Fruit fly (Drosophila melanogaster): ENCODE data around the gene CG32085.

The CG32085 gene

DNA sequence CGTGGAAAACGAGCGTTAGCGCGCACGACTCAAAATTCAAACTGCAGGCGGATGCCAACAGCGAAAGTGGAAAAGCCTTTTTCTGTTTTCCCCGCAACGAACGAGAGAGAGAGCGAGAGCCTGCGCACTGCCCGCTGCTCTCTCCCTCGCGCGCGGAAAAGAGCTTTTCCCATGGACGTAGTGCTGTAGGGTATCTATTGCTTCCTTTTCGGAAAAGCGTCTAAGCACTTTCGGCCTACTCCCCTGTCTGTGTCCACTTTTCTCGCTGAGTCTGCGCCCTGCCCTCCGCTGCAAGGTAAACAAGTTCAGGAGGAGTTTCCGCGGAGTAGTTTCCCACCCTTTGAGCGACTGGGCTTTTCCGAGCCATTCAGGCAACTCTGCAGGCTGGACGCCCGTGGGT is at the start of gene CG32085 (continued):
- TF ChIP-seq tna (GFP tag; IDR thresholded peaks at IDR 0.05; ENCODE audit: partially characterized antibody) (no peak), CoRest (tag; optimal IDR thresholded peaks at IDR 0.05) (peak; percentile 21), Bteb2 (GFP tag; optimal IDR thresholded peaks at IDR 0.05) (peak; percentile 20), Hr3 (GFP tag; optimal IDR thresholded peaks at IDR 0.05) (no peak), CG31441 (GFP tag; IDR thresholded peaks at IDR 0.05) (peak; percentile 24; the same call in 1 of the 2 replicates), CG2889 (GFP tag; IDR thresholded peaks at IDR 0.05) (0 out of 3 replicates have a peak, but pooled peaks have one; percentile 59), Fer1 (GFP tag; optimal IDR thresholded peaks at IDR 0.05) (peak; percentile 86), yki (optimal IDR thresholded peaks at IDR 0.05) (no peak), Dbx (GFP tag; IDR thresholded peaks at IDR 0.05) (peak; percentile 82; the same call in 2 of the 3 replicates), tup (GFP tag; optimal IDR thresholded peaks at IDR 0.05) (peak; percentile 27), toy (GFP tag; IDR thresholded peaks at IDR 0.05) (peak; percentile 55; the same call in 1 of the 2 replicates), sens-2 (GFP tag; IDR thresholded peaks at IDR 0.05) (no peak), vfl (GFP tag; optimal IDR thresholded peaks at IDR 0.05) (peak; percentile 24), Myb (GFP tag; optimal IDR thresholded peaks at IDR 0.05) (peak; percentile 53), fd96Cb (tag; optimal IDR thresholded peaks at IDR 0.05) (peak; percentile 11), luna (GFP tag; optimal IDR thresholded peaks at IDR 0.05) (no peak), CG4282 (GFP tag; optimal IDR thresholded peaks at IDR 0.05) (no peak), CG7786 (GFP tag; optimal IDR thresholded peaks at IDR 0.05) (peak; percentile 62), MTF-1 (GFP tag; optimal IDR thresholded peaks at IDR 0.05; ENCODE audit: borderline replicate concordance) (no peak), CG3163 (GFP tag; optimal IDR thresholded peaks at IDR 0.05) (peak; percentile 17), Ets97D (GFP tag; optimal IDR thresholded peaks at IDR 0.05) (peak; percentile 17), ftz-f1 (GFP tag; optimal IDR thresholded peaks at IDR 0.05) (peak; percentile 44), Nf-YB (GFP tag; optimal IDR thresholded peaks at IDR 0.05) (no peak), CG4424 (GFP tag; optimal IDR thresholded peaks at IDR 0.05) (peak; percentile 51), cg (GFP tag; optimal IDR thresholded peaks at IDR 0.05) (no peak), cas (GFP tag; IDR thresholded peaks at IDR 0.05) (peak; percentile 70; the same call in 1 of the 2 replicates), Ptx1 (GFP tag; IDR thresholded peaks at IDR 0.05) (peak; percentile 57), CG14441 (GFP tag; IDR thresholded peaks at IDR 0.05) (peak; percentile 69), CG9609 (GFP tag; optimal IDR thresholded peaks at IDR 0.05) (peak; percentile 44), pita (GFP tag; optimal IDR thresholded peaks at IDR 0.05) (no peak), Trl (optimal IDR thresholded peaks at IDR 0.05) (peak; percentile 60 to 61), Trl (GFP tag; optimal IDR thresholded peaks at IDR 0.05) (peak; percentile 88), slp2 (GFP tag; optimal IDR thresholded peaks at IDR 0.05) (peak; percentile 1), phol (tag; optimal IDR thresholded peaks at IDR 0.05) (no peak), vnd (GFP tag; IDR thresholded peaks at IDR 0.05; ENCODE audit: partially characterized antibody) (no peak), Tbp (GFP tag; optimal IDR thresholded peaks at IDR 0.05) (no peak), B-H1 (GFP tag; IDR thresholded peaks at IDR 0.05) (peak; percentile 49; the same call in 2 of the 3 replicates), grau (tag; optimal IDR thresholded peaks at IDR 0.05) (peak; percentile 47), seq (GFP tag; IDR thresholded peaks at IDR 0.05) (peak; percentile 37; the same call in 1 of the 2 replicates), CG2129 (GFP tag; IDR thresholded peaks at IDR 0.05; ENCODE audit: partially characterized antibody) (no peak), D (optimal IDR thresholded peaks at IDR 0.05) (no peak), D (GFP tag; optimal IDR thresholded peaks at IDR 0.05) (no peak), chn (GFP tag; optimal IDR thresholded peaks at IDR 0.05) (peak; percentile 18), Aef1 (GFP tag; IDR thresholded peaks at IDR 0.05) (no peak), Lhr (GFP tag; optimal IDR thresholded peaks at IDR 0.05) (no peak), trh (GFP tag; optimal IDR thresholded peaks at IDR 0.05) (no peak), jing (GFP tag; optimal IDR thresholded peaks at IDR 0.05) (no peak), wdn (GFP tag; IDR thresholded peaks at IDR 0.05) (peak; percentile 54; the same call in 1 of the 2 replicates), CG11093 (GFP tag; IDR thresholded peaks at IDR 0.05) (no peak), CG4820 (GFP tag; optimal IDR thresholded peaks at IDR 0.05) (peak; percentile 22), croc (GFP tag; conservative IDR thresholded peaks at IDR 0.05) (peak; percentile 22; the same call in 1 of the 3 replicates), CG6765 (GFP tag; optimal IDR thresholded peaks at IDR 0.05) (peak; percentile 50), Lim3 (GFP tag; IDR thresholded peaks at IDR 0.05) (no peak)

All from whole organism, embryonic.